Fruit fly (Drosophila melanogaster) whole organism, embryonic: ENCODE data around the gene CG11843.

ENCODE experiments used
- CG10267 ChIP-seq: fragments of 200-800 bp; sonication (Bioruptor generic); optimal IDR thresholded peaks from 2 replicates; lab custom pipeline; 2018; ENCODE audit warnings: missing biosample characterization, mild to moderate bottlenecking, missing genetic modification characterization, moderate library complexity
- CG10431 ChIP-seq: fragments of 200-800 bp; sonication (Bioruptor generic); optimal IDR thresholded peaks from 3 replicates; lab custom pipeline; 2018; ENCODE audit warnings: missing biosample characterization, mild to moderate bottlenecking, missing genetic modification characterization
- CG11085 ChIP-seq: fragments of 200-800 bp; sonication (Bioruptor generic); IDR thresholded peaks from 2 replicates; pipeline ENCODE4 v1.3.6; 2022; ENCODE audit warnings: missing biosample characterization, missing genetic modification characterization
- CG12155 ChIP-seq: fragments of 200-800 bp; sonication (Bioruptor generic); optimal IDR thresholded peaks from 3 replicates; lab custom pipeline; 2016; ENCODE audit warnings: missing biosample characterization, missing genetic modification characterization
- CG13123 ChIP-seq: fragments of 200-800 bp; sonication (Bioruptor generic); optimal IDR thresholded peaks from 2 replicates; lab custom pipeline; 2016; ENCODE audit warnings: missing biosample characterization, missing genetic modification characterization
- CG13287 ChIP-seq: fragments of 200-800 bp; sonication (Bioruptor generic); IDR thresholded peaks from 2 replicates; pipeline ENCODE4 v1.3.6; 2022; ENCODE audit warnings: missing biosample characterization, missing genetic modification characterization; ENCODE audit not compliant: partially characterized antibody
- CG14050 ChIP-seq: fragments of 200-800 bp; sonication (Bioruptor generic); IDR thresholded peaks from 3 replicates; pipeline ENCODE4 v1.3.6; 2022; ENCODE audit warnings: missing biosample characterization, missing genetic modification characterization
- CG17186 ChIP-seq: fragments of 200-800 bp; sonication (Bioruptor generic); optimal IDR thresholded peaks from 3 replicates; lab custom pipeline; 2017; ENCODE audit warnings: missing biosample characterization, missing genetic modification reagents, missing genetic modification characterization
- CG17361 ChIP-seq: fragments of 200-800 bp; sonication (Bioruptor generic); IDR thresholded peaks from 3 replicates; pipeline ENCODE4 v1.3.6; 2022; ENCODE audit warnings: missing biosample characterization, missing genetic modification characterization
- CG17612 ChIP-seq: fragments of 200-800 bp; sonication (Bioruptor generic); IDR thresholded peaks from 2 replicates; pipeline ENCODE4 v1.3.6; 2022; ENCODE audit warnings: missing biosample characterization, missing genetic modification characterization
- CG1792 ChIP-seq: fragments of 200-800 bp; sonication (Bioruptor generic); optimal IDR thresholded peaks from 2 replicates; lab custom pipeline; 2016; ENCODE audit warnings: missing biosample characterization, missing genetic modification characterization
- CG18011 ChIP-seq: fragments of 200-800 bp; sonication (Bioruptor generic); optimal IDR thresholded peaks from 2 replicates; lab custom pipeline; 2017; ENCODE audit warnings: missing biosample characterization, missing genetic modification characterization, mild to moderate bottlenecking, moderate library complexity, missing genotype
- CG2120 ChIP-seq: fragments of 200-800 bp; sonication (Bioruptor generic); optimal IDR thresholded peaks from 3 replicates; lab custom pipeline; 2016; ENCODE audit warnings: missing biosample characterization, missing genetic modification characterization
- CG2678 ChIP-seq: fragments of 200-800 bp; sonication (Bioruptor generic); optimal IDR thresholded peaks from 3 replicates; lab custom pipeline; 2019; ENCODE audit warnings: missing biosample characterization, mild to moderate bottlenecking, missing genetic modification characterization, moderate library complexity
- CG30020 ChIP-seq: fragments of 200-800 bp; optimal IDR thresholded peaks from 2 replicates; lab custom pipeline; 2019; ENCODE audit warnings: missing biosample characterization, mild to moderate bottlenecking, missing genetic modification characterization, moderate library complexity
- CG32532 ChIP-seq: fragments of 200-800 bp; sonication (Bioruptor generic); IDR thresholded peaks from 2 replicates; pipeline ENCODE4 v1.3.6; 2022; ENCODE audit warnings: missing biosample characterization, missing genetic modification characterization
- CG3726 ChIP-seq: fragments of 200-800 bp; sonication (Bioruptor generic); IDR thresholded peaks from 3 replicates; pipeline ENCODE4, ENCODE4 v1.3.6; 2022; ENCODE audit warnings: missing biosample characterization, missing genetic modification characterization
- CG3838 ChIP-seq: fragments of 200-800 bp; sonication (Bioruptor generic); optimal IDR thresholded peaks from 3 replicates; lab custom pipeline; 2016; ENCODE audit warnings: missing biosample characterization, missing genetic modification characterization
- CG4282 ChIP-seq: fragments of 200-800 bp; sonication (Bioruptor generic); optimal IDR thresholded peaks from 2 replicates; lab custom pipeline; 2016; ENCODE audit warnings: missing biosample characterization, missing genetic modification characterization
- CG4404 ChIP-seq: fragments of 200-800 bp; sonication (Bioruptor generic); IDR thresholded peaks from 2 replicates; pipeline ENCODE4 v1.3.6; 2022; ENCODE audit warnings: missing biosample characterization, missing genetic modification characterization
- CG4707 ChIP-seq: fragments of 200-800 bp; sonication (Bioruptor generic); optimal IDR thresholded peaks from 2 replicates; lab custom pipeline; 2018; ENCODE audit warnings: missing biosample characterization, mild to moderate bottlenecking, missing genetic modification characterization, moderate library complexity
- CG5953 ChIP-seq: fragments of 200-800 bp; sonication (Bioruptor generic); IDR thresholded peaks from 2 replicates; pipeline ENCODE4 v1.3.6; 2022; ENCODE audit warnings: missing biosample characterization, missing genetic modification characterization
- CG6272 ChIP-seq: fragments of 200-800 bp; sonication (Bioruptor generic); IDR thresholded peaks from 2 replicates; pipeline ENCODE4 v1.3.6; 2022; ENCODE audit warnings: missing biosample characterization, missing genetic modification characterization
- CG7745 ChIP-seq: fragments of 200-800 bp; sonication (Bioruptor generic); optimal IDR thresholded peaks from 2 replicates; lab custom pipeline; 2018; ENCODE audit warnings: missing biosample characterization, mild to moderate bottlenecking, missing genetic modification characterization, moderate library complexity
- CG8924 ChIP-seq: fragments of 200-800 bp; optimal IDR thresholded peaks from 3 replicates; lab custom pipeline; 2019; ENCODE audit warnings: missing biosample characterization, mild to moderate bottlenecking, missing genetic modification characterization, moderate library complexity
- Deaf1 ChIP-seq: fragments of 200-800 bp; optimal IDR thresholded peaks from 3 replicates; lab custom pipeline; 2019; ENCODE audit warnings: missing biosample characterization, mild to moderate bottlenecking, missing genetic modification characterization, moderate library complexity
- Fer3 ChIP-seq: fragments of 200-800 bp; sonication (Bioruptor generic); optimal IDR thresholded peaks from 2 replicates; lab custom pipeline; 2018; ENCODE audit warnings: missing biosample characterization, mild to moderate bottlenecking, missing genetic modification characterization, moderate library complexity
- HHEX ChIP-seq: fragments of 200-800 bp; sonication (Bioruptor generic); optimal IDR thresholded peaks from 3 replicates; lab custom pipeline; 2017; ENCODE audit warnings: missing biosample characterization, mild to moderate bottlenecking, missing genetic modification characterization, missing genetic modification reagents
- HmgD ChIP-seq: fragments of 200-800 bp; sonication (Bioruptor generic); optimal IDR thresholded peaks from 3 replicates; lab custom pipeline; 2016; ENCODE audit warnings: missing biosample characterization, missing genetic modification characterization
- Hr78 ChIP-seq, 2 experiments: fragments of 200-800 bp in 1 of 2; fragments of >200 bp in 1 of 2; sonication (Bioruptor generic) in 1 of 2; optimal IDR thresholded peaks; 2 replicates each; lab custom pipeline; 2017 to 2019; ENCODE audit warnings: missing biosample characterization in 2 of 2, missing genetic modification characterization in 2 of 2, mild to moderate bottlenecking in 1 of 2, moderate library complexity in 1 of 2
- Hsf ChIP-seq: fragments of 200-800 bp; sonication (Bioruptor generic); optimal IDR thresholded peaks from 3 replicates; lab custom pipeline; 2016; ENCODE audit warnings: missing biosample characterization, missing genetic modification characterization
- MTF-1 ChIP-seq: fragments of 200-800 bp; sonication (Bioruptor generic); optimal IDR thresholded peaks from 2 replicates; lab custom pipeline; 2018; ENCODE audit warnings: missing biosample characterization, mild to moderate bottlenecking, missing genetic modification characterization, borderline replicate concordance
- NFAT ChIP-seq: fragments of 200-800 bp; sonication (Bioruptor generic); IDR thresholded peaks from 2 replicates; pipeline ENCODE4 v1.3.6; 2022; ENCODE audit warnings: missing biosample characterization, missing genetic modification characterization
- Neu2 ChIP-seq: fragments of 200-800 bp; sonication (Bioruptor generic); optimal IDR thresholded peaks from 3 replicates; lab custom pipeline; 2016; ENCODE audit warnings: missing biosample characterization, missing genetic modification characterization, borderline replicate concordance
- Sin3A ChIP-seq: fragments of >200 bp; optimal IDR thresholded peaks from 2 replicates; lab custom pipeline; 2018
- bsh ChIP-seq, 2 experiments: fragments of 200-800 bp; sonication (Bioruptor generic); optimal IDR thresholded peaks; 2 replicates each; lab custom pipeline; 2017 to 2018; ENCODE audit warnings: mild to moderate bottlenecking in 2 of 2, missing biosample characterization in 2 of 2, missing genetic modification characterization in 2 of 2, moderate library complexity in 1 of 2
- cad ChIP-seq: fragments of >200 bp; optimal IDR thresholded peaks from 2 replicates; lab custom pipeline; 2017; ENCODE audit warnings: missing biosample characterization, missing genetic modification characterization
- crc ChIP-seq: fragments of 200-800 bp; sonication (Bioruptor generic); optimal IDR thresholded peaks from 2 replicates; lab custom pipeline; 2016; ENCODE audit warnings: missing biosample characterization, missing genetic modification characterization
- dimm ChIP-seq: fragments of 200-800 bp; sonication (Bioruptor generic); IDR thresholded peaks from 2 replicates; pipeline ENCODE4 v1.3.6; 2022; ENCODE audit warnings: missing biosample characterization, missing genetic modification characterization
- ham ChIP-seq: fragments of 200-800 bp; sonication (Bioruptor generic); IDR thresholded peaks from 2 replicates; pipeline ENCODE4 v1.3.6; 2022; ENCODE audit warnings: missing biosample characterization, missing genetic modification characterization
- hb ChIP-seq: fragments of 200-800 bp; sonication (Bioruptor generic); IDR thresholded peaks from 3 replicates; pipeline ENCODE4 v1.3.6; 2022; ENCODE audit warnings: missing biosample characterization, missing genetic modification characterization; ENCODE audit not compliant: partially characterized antibody
- kay ChIP-seq: fragments of 200-800 bp; sonication (Bioruptor generic); optimal IDR thresholded peaks from 2 replicates; lab custom pipeline; 2016; ENCODE audit warnings: missing biosample characterization, missing genetic modification characterization
- ken ChIP-seq: fragments of 200-800 bp; sonication (Bioruptor generic); IDR thresholded peaks from 3 replicates; pipeline ENCODE4 v1.3.6; 2022; ENCODE audit warnings: missing biosample characterization, missing genetic modification characterization
- lbe ChIP-seq: fragments of 200-800 bp; sonication (Bioruptor generic); optimal IDR thresholded peaks from 2 replicates; lab custom pipeline; 2016; ENCODE audit warnings: missing biosample characterization, mild to moderate bottlenecking, missing genetic modification characterization
- lov ChIP-seq, 2 experiments: fragments of 200-800 bp in 1 of 2; fragments of >200 bp in 1 of 2; sonication (Bioruptor generic) in 1 of 2; IDR thresholded peaks in 1 of 2; optimal IDR thresholded peaks in 1 of 2; 2 replicates in 1 of 2; 3 replicates in 1 of 2; pipeline versions ENCODE4 v1.3.6 to Lab custom; 2017 to 2022; ENCODE audit warnings: missing biosample characterization in 1 of 2, missing genetic modification characterization in 1 of 2
- ro ChIP-seq: fragments of 200-800 bp; sonication (Bioruptor generic); IDR thresholded peaks from 2 replicates; pipeline ENCODE4 v1.3.6; 2022; ENCODE audit warnings: missing biosample characterization, missing genetic modification characterization
- sima ChIP-seq: fragments of 200-800 bp; sonication (Bioruptor generic); optimal IDR thresholded peaks from 2 replicates; lab custom pipeline; 2016; ENCODE audit warnings: missing biosample characterization, missing genetic modification characterization
- sna ChIP-seq: fragments of 200-800 bp; sonication (Bioruptor generic); IDR thresholded peaks from 2 replicates; pipeline ENCODE4 v1.3.6; 2022; ENCODE audit warnings: missing biosample characterization, missing genetic modification characterization; ENCODE audit not compliant: partially characterized antibody
- stc ChIP-seq: fragments of 200-800 bp; sonication (Bioruptor generic); IDR thresholded peaks from 2 replicates; pipeline ENCODE4 v1.3.6; 2022; ENCODE audit warnings: missing biosample characterization, missing genetic modification characterization
- stwl ChIP-seq: fragments of 200-800 bp; sonication (Bioruptor generic); optimal IDR thresholded peaks from 3 replicates; lab custom pipeline; 2018; ENCODE audit warnings: missing biosample characterization, mild to moderate bottlenecking, missing genetic modification characterization, moderate library complexity
- vnd ChIP-seq: fragments of 200-800 bp; sonication (Bioruptor generic); IDR thresholded peaks from 3 replicates; pipeline ENCODE4 v1.3.6; 2022; ENCODE audit warnings: missing biosample characterization, missing genetic modification characterization; ENCODE audit not compliant: partially characterized antibody

Gene CG11843

DNA sequence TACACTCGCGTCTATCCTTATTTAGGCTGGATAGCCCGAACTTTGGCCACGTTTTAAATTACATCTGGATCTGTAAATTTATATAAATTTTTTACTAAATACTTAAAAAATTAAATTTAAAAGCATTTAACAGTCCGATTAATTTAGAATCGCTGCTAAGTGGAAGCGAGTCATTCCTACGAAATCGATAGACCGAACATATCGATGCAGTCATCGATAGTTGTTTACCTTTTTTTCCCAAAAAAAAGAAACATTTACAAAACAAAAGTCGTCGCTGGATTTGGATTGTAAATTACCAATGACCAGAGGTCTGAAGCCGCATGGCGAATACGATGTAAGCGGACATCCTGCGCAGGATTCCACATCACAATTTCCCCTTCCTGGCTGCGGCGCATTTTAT, 1.6 kb downstream of the CG11843 start, which contains the start of gene Sirt7 (continued):
- peak; percentile 86 for TF ChIP-seq hb (GFP tag; lab: Robert Waterston, UW)
- TF ChIP-seq Sin3A (lab: Kevin White, UChicago) = peak; percentile 29
- TF ChIP-seq sna (GFP tag; lab: Robert Waterston, UW) = peak; percentile 94
- TF ChIP-seq CG17186 (GFP tag; lab: Kevin White, UChicago) = no peak
- no peak for TF ChIP-seq CG2120
- no peak for TF ChIP-seq CG10431 (GFP tag; lab: Kevin White, UChicago)
- TF ChIP-seq CG11085 (GFP tag; lab: Robert Waterston, UW) = no peak
- no peak for TF ChIP-seq CG4707 (GFP tag; lab: Kevin White, UChicago)
- no peak for TF ChIP-seq CG8924
- no peak for TF ChIP-seq dimm (GFP tag; lab: Robert Waterston, UW)
- no peak for TF ChIP-seq sima (GFP tag; lab: Kevin White, UChicago)
- no peak for TF ChIP-seq crc
- peak in 1 of 2 experiments; percentile 79 for TF ChIP-seq bsh (GFP tag; optimal IDR thresholded peaks at IDR 0.05; lab: Kevin White, UChicago)
- no peak for TF ChIP-seq NFAT (GFP tag; lab: Robert Waterston, UW)
- TF ChIP-seq CG5953 (GFP tag; lab: Robert Waterston, UW) = no peak
- no peak for TF ChIP-seq CG2678
- no peak for TF ChIP-seq stc (GFP tag; lab: Robert Waterston, UW)
- no peak for TF ChIP-seq MTF-1
- no peak for TF ChIP-seq CG17612 (GFP tag; lab: Robert Waterston, UW)
- TF ChIP-seq kay (GFP tag; lab: Kevin White, UChicago) = no peak
- no peak for TF ChIP-seq CG6272 (GFP tag; lab: Robert Waterston, UW)
- no peak for TF ChIP-seq CG17361 (GFP tag; lab: Robert Waterston, UW)
- TF ChIP-seq stwl (tag; lab: Kevin White, UChicago) = peak; percentile 71
- no peak for TF ChIP-seq CG3838 (GFP tag; lab: Kevin White, UChicago)
- no peak for TF ChIP-seq HHEX (GFP tag; lab: Kevin White, UChicago)
- TF ChIP-seq vnd (GFP tag; lab: Robert Waterston, UW) = peak; percentile 91
- no peak for TF ChIP-seq CG7745 (tag; lab: Kevin White, UChicago)
- TF ChIP-seq CG18011 (GFP tag; lab: Kevin White, UChicago) = no peak
- TF ChIP-seq CG3726 = no peak
- TF ChIP-seq HmgD (GFP tag; lab: Kevin White, UChicago) = no peak
- no peak for TF ChIP-seq lov (optimal IDR thresholded peaks at IDR 0.05; lab: Kevin White, UChicago)
- no peak for TF ChIP-seq lov (GFP tag; IDR thresholded peaks at IDR 0.05; lab: Robert Waterston, UW)
- TF ChIP-seq ken (GFP tag; lab: Robert Waterston, UW) = no peak
- TF ChIP-seq CG10267 (tag; lab: Kevin White, UChicago) = peak; percentile 53
- TF ChIP-seq CG32532 (GFP tag; lab: Robert Waterston, UW) = no peak
- peak; percentile 49 for TF ChIP-seq lbe
- TF ChIP-seq Hsf (GFP tag; lab: Kevin White, UChicago) = no peak
- TF ChIP-seq Hr78 (GFP tag; optimal IDR thresholded peaks at IDR 0.05; lab: Kevin White, UChicago) = no peak
- TF ChIP-seq Neu2 (GFP tag; lab: Kevin White, UChicago) = no peak
- no peak for TF ChIP-seq CG4404 (GFP tag; lab: Robert Waterston, UW)
- TF ChIP-seq CG13123 (GFP tag; lab: Kevin White, UChicago) = no peak
- TF ChIP-seq ham = no peak
- peak; percentile 5 for TF ChIP-seq CG12155
- TF ChIP-seq ro (GFP tag; lab: Robert Waterston, UW) = no peak
- TF ChIP-seq CG1792 (GFP tag; lab: Kevin White, UChicago) = no peak
- TF ChIP-seq CG14050 = no peak
- no peak for TF ChIP-seq CG4282 (GFP tag; lab: Kevin White, UChicago)
- no peak for TF ChIP-seq Fer3 (tag; lab: Kevin White, UChicago)
- no peak for TF ChIP-seq CG30020
- TF ChIP-seq CG13287 (GFP tag; lab: Robert Waterston, UW) = peak; percentile 98
- no peak for TF ChIP-seq cad
- no peak for TF ChIP-seq Deaf1 (tag; lab: Kevin White, UChicago)
